Fruit fly (Drosophila melanogaster): ENCODE data around the gene Kah.

DNA sequence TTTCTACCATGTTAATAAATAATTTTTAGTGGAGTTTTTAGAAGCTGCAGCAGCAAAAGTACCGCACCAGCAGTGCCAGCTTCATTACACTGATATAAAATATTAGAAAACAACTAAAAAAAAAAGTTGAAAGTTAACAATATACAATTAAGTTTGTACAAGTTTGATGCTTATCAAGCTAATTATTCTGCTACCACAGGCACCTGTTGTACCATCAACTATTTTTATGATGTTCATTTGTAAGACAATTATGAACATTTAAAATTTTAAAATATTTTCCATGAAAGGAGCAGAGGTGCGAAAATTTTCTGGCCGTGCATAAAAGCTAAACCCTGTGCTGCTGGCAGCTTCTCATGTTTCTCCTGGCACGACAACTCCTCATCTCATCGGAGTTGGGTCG lies 19.3 kb upstream of the Kah start:
- TF ChIP-seq CG7045 (GFP tag; optimal IDR thresholded peaks at IDR 0.05) (no peak), CG5204 (GFP tag; optimal IDR thresholded peaks at IDR 0.05) (no peak), kay (GFP tag; ENCODE audit: borderline replicate concordance) (no peak), cic (GFP tag; optimal IDR thresholded peaks at IDR 0.05) (no peak), Hr96 (GFP tag; optimal IDR thresholded peaks at IDR 0.05) (no peak), CG7101 (tag; optimal IDR thresholded peaks at IDR 0.05) (no peak), CG1620 (GFP tag; optimal IDR thresholded peaks at IDR 0.05) (no peak), cnc (optimal IDR thresholded peaks at IDR 0.05) (no peak), pad (GFP tag; optimal IDR thresholded peaks at IDR 0.05) (no peak), ovo (GFP tag; optimal IDR thresholded peaks at IDR 0.05) (no peak), bab1 (GFP tag; optimal IDR thresholded peaks at IDR 0.05) (no peak), CG33017 (tag; optimal IDR thresholded peaks at IDR 0.05) (no peak), CG11617 (GFP tag; optimal IDR thresholded peaks at IDR 0.05) (no peak), Mnt (GFP tag; optimal IDR thresholded peaks at IDR 0.05) (no peak)

All from whole organism, adult.